Worm (Caenorhabditis elegans) whole organism, late embryonic: ENCODE results near the gene szy-20.

Source experiments
- gmeb-2 ChIP-seq: sonication (generic microtip); optimal IDR thresholded peaks from 2 replicates; lab custom pipeline; 2016; ENCODE audit warnings: missing genetic modification characterization, inconsistent platforms, missing compliant biosample characterization
- pros-1 ChIP-seq: fragments of 150-350 bp; optimal IDR thresholded peaks from 2 replicates; lab custom pipeline; 2014; ENCODE audit warnings: missing biosample characterization, missing genetic modification reagents, missing genetic modification characterization

DNA sequence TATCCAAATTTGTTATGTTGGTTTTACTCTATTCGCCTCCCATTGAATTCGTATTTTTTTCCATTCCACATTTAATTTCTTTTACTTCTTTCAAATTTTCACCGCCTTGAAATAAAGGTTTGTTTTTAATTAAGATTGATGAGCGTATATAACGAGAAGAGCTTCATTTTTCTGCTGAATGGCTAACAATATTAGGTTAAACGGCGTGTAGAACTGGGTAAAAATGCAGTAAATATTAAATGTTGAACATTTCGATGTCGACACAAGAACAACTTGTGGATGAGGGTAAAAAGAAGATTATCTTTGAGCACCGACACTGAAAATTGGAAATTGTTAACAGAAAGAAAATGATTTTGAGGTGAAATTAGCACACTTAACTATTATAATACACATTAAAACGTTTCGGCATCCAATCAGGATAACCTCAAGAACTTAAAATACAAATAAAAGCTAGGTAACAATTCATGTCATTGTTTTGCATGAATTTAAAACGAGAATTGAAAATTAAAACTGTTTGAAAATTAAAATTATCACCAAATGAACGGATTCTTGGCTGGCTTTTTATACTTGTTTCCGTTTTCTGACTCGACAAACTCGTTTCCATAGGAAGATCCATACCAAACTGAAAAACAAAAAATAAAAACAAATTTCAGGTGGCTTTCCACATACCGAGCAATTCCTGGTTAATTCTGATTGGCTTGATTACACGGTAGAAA lies 30.1 kb downstream of the szy-20 start:
- TF ChIP-seq gmeb-2 (tag; lab: Kevin White, UChicago), result no peak
- TF ChIP-seq pros-1 (tag; lab: Kevin White, UChicago), result no peak
